Worm (Caenorhabditis elegans) whole organism, L1 larva: Measurements from ENCODE around the gene M163.22.
A peak's percentile ranks its signal among the peaks of the same experiment; 100 is the strongest.

Experiments
- C04F5.9 ChIP-seq: sonication (generic microtip); optimal IDR thresholded peaks from 2 replicates; lab custom pipeline; 2016; ENCODE audit warnings: missing genetic modification characterization, missing compliant biosample characterization
- C34B4.2 ChIP-seq: sonication (generic microtip); optimal IDR thresholded peaks from 2 replicates; lab custom pipeline; 2017; ENCODE audit warnings: mild to moderate bottlenecking, missing genetic modification characterization, missing compliant biosample characterization
- F16B12.6 ChIP-seq: fragments of 150-350 bp; optimal IDR thresholded peaks from 2 replicates; lab custom pipeline; 2014; ENCODE audit warnings: missing biosample characterization, missing genetic modification characterization
- Y116A8C.19 ChIP-seq: sonication (generic microtip); optimal IDR thresholded peaks from 2 replicates; lab custom pipeline; 2016; ENCODE audit warnings: missing compliant biosample characterization, missing genetic modification characterization, borderline replicate concordance
- aha-1 ChIP-seq: fragments of 150-350 bp; optimal IDR thresholded peaks from 2 replicates; lab custom pipeline; 2014; ENCODE audit warnings: missing biosample characterization, missing genetic modification characterization
- aly-2 ChIP-seq: fragments of 150-350 bp; optimal IDR thresholded peaks from 2 replicates; lab custom pipeline; 2014; ENCODE audit warnings: missing biosample characterization, missing genetic modification characterization
- ama-1 ChIP-seq: fragments of 150-350 bp; optimal IDR thresholded peaks from 2 replicates; lab custom pipeline; 2014
- ceh-8 ChIP-seq: fragments of 200-800 bp; sonication (Bioruptor generic); optimal IDR thresholded peaks from 2 replicates; lab custom pipeline; 2018; ENCODE audit warnings: mild to moderate bottlenecking, missing genetic modification characterization, moderate library complexity, missing compliant biosample characterization
- ceh-88 ChIP-seq: fragments of 200-800 bp; sonication (Bioruptor generic); IDR thresholded peaks from 2 replicates; pipeline ENCODE4 v1.3.6; 2022; ENCODE audit warnings: missing genetic modification characterization, missing compliant biosample characterization
- ceh-90 ChIP-seq: sonication (generic microtip); optimal IDR thresholded peaks from 2 replicates; lab custom pipeline; 2016; ENCODE audit warnings: missing genetic modification characterization, missing compliant biosample characterization
- ces-1 ChIP-seq: fragments of 150-350 bp; optimal IDR thresholded peaks from 2 replicates; lab custom pipeline; 2014; ENCODE audit warnings: missing biosample characterization, missing genetic modification reagents, missing genetic modification characterization
- dpl-1 ChIP-seq, 3 experiments: fragments of 150-350 bp in 2 of 3; sonication (generic microtip) in 1 of 3; optimal IDR thresholded peaks; 2 replicates each; lab custom pipeline; 2014 to 2017; ENCODE audit warnings: missing biosample characterization in 3 of 3, missing genetic modification characterization in 3 of 3, missing genetic modification reagents in 3 of 3
- egl-27 ChIP-seq, 2 experiments: fragments of 150-350 bp in 1 of 2; sonication (generic microtip); optimal IDR thresholded peaks; 3 replicates each; lab custom pipeline; 2017 to 2018; ENCODE audit warnings: missing biosample characterization in 2 of 2, missing genetic modification characterization in 2 of 2, missing genetic modification reagents in 2 of 2
- elt-2 ChIP-seq: sonication (generic microtip); optimal IDR thresholded peaks from 2 replicates; lab custom pipeline; 2016; ENCODE audit warnings: missing genetic modification characterization, mild to moderate bottlenecking, inconsistent platforms, missing compliant biosample characterization, missing genetic modification reagents
- elt-3 ChIP-seq, 6 experiments: fragments of 150-350 bp in 1 of 6; sonication (generic microtip); optimal IDR thresholded peaks; 2 replicates each; lab custom pipeline; 2017 to 2018; ENCODE audit warnings: missing biosample characterization in 6 of 6, missing genetic modification characterization in 6 of 6, inconsistent platforms in 1 of 6
- ets-5 ChIP-seq: fragments of 200-800 bp; sonication (Bioruptor generic); IDR thresholded peaks from 2 replicates; pipeline ENCODE4 v1.3.6; 2022; ENCODE audit warnings: missing genetic modification characterization, missing compliant biosample characterization
- fkh-10 ChIP-seq: sonication (generic microtip); optimal IDR thresholded peaks from 2 replicates; lab custom pipeline; 2017; ENCODE audit warnings: missing biosample characterization, missing genetic modification reagents, missing genetic modification characterization
- fkh-4 ChIP-seq: sonication (generic microtip); optimal IDR thresholded peaks from 2 replicates; lab custom pipeline; 2016; ENCODE audit warnings: missing compliant biosample characterization, missing genetic modification characterization, borderline replicate concordance
- fos-1 ChIP-seq: fragments of 150-350 bp; optimal IDR thresholded peaks from 2 replicates; lab custom pipeline; 2014; ENCODE audit warnings: missing biosample characterization, missing genetic modification characterization
- grh-1 ChIP-seq: fragments of 200-800 bp; sonication (Bioruptor generic); IDR thresholded peaks from 2 replicates; pipeline ENCODE4 v1.3.6; 2022; ENCODE audit warnings: missing genetic modification reagents, missing genetic modification characterization, missing compliant biosample characterization
- hlh-17 ChIP-seq: fragments of 200-800 bp; sonication (Bioruptor generic); optimal IDR thresholded peaks from 2 replicates; lab custom pipeline; 2018; ENCODE audit warnings: missing genetic modification characterization, mild to moderate bottlenecking, missing compliant biosample characterization, moderate library complexity, borderline replicate concordance
- hpl-2 ChIP-seq: fragments of 150-350 bp; optimal IDR thresholded peaks from 2 replicates; lab custom pipeline; 2014; ENCODE audit warnings: missing biosample characterization, missing genetic modification reagents, missing genetic modification characterization
- irx-1 ChIP-seq: sonication (generic microtip); optimal IDR thresholded peaks from 2 replicates; lab custom pipeline; 2016; ENCODE audit warnings: missing genetic modification characterization, missing compliant biosample characterization
- isw-1 ChIP-seq: fragments of 200-800 bp; sonication (Bioruptor generic); IDR thresholded peaks from 2 replicates; pipeline ENCODE4 v1.3.6; 2022; ENCODE audit warnings: missing genetic modification characterization, missing compliant biosample characterization
- jun-1 ChIP-seq: fragments of 150-350 bp; optimal IDR thresholded peaks from 2 replicates; lab custom pipeline; 2014; ENCODE audit warnings: missing biosample characterization, missing genetic modification reagents, missing genetic modification characterization
- lin-14 ChIP-seq: fragments of 200-800 bp; sonication (Bioruptor generic); optimal IDR thresholded peaks from 2 replicates; lab custom pipeline; 2018; ENCODE audit warnings: mild to moderate bottlenecking, missing genetic modification characterization, moderate library complexity, missing compliant biosample characterization
- lin-15B ChIP-seq: fragments of 150-350 bp; sonication (generic microtip); optimal IDR thresholded peaks from 3 replicates; lab custom pipeline; 2014; ENCODE audit warnings: missing biosample characterization, missing genetic modification characterization
- lin-35 ChIP-seq, 2 experiments: fragments of 150-350 bp; optimal IDR thresholded peaks; 2 replicates each; lab custom pipeline; 2014; ENCODE audit warnings: missing biosample characterization in 2 of 2, missing genetic modification characterization in 2 of 2, missing genetic modification reagents in 2 of 2
- lin-39 ChIP-seq: fragments of 150-350 bp; optimal IDR thresholded peaks from 2 replicates; lab custom pipeline; 2014; ENCODE audit warnings: missing biosample characterization, missing genetic modification reagents, missing genetic modification characterization
- lir-3 ChIP-seq: sonication (generic microtip); optimal IDR thresholded peaks from 2 replicates; lab custom pipeline; 2016; ENCODE audit warnings: mild to moderate bottlenecking, missing genetic modification characterization, moderate library complexity, missing compliant biosample characterization; ENCODE audit not compliant: poor library complexity
- mdl-1 ChIP-seq, 2 experiments: fragments of 150-350 bp; optimal IDR thresholded peaks; 2 replicates each; lab custom pipeline; 2014 to 2017; ENCODE audit warnings: missing biosample characterization in 2 of 2, missing genetic modification characterization in 2 of 2, inconsistent platforms in 1 of 2
- mep-1 ChIP-seq: fragments of 150-350 bp; optimal IDR thresholded peaks from 2 replicates; lab custom pipeline; 2014; ENCODE audit warnings: missing biosample characterization, missing genetic modification characterization
- nhr-11 ChIP-seq: fragments of 150-350 bp; optimal IDR thresholded peaks from 2 replicates; lab custom pipeline; 2014; ENCODE audit warnings: missing biosample characterization, missing genetic modification characterization
- nhr-12 ChIP-seq: sonication (generic microtip); optimal IDR thresholded peaks from 2 replicates; lab custom pipeline; 2017; ENCODE audit warnings: missing biosample characterization, missing genetic modification characterization
- nhr-20 ChIP-seq: sonication (generic microtip); optimal IDR thresholded peaks from 2 replicates; lab custom pipeline; 2016; ENCODE audit warnings: mild to moderate bottlenecking, missing genetic modification characterization, missing compliant biosample characterization
- nhr-237 ChIP-seq: fragments of 150-350 bp; optimal IDR thresholded peaks from 2 replicates; lab custom pipeline; 2014; ENCODE audit warnings: missing biosample characterization, missing genetic modification characterization
- nhr-28 ChIP-seq: fragments of 150-350 bp; optimal IDR thresholded peaks from 2 replicates; lab custom pipeline; 2014; ENCODE audit warnings: missing biosample characterization, missing genetic modification characterization
- nhr-47 ChIP-seq: sonication (generic microtip); optimal IDR thresholded peaks from 2 replicates; lab custom pipeline; 2016; ENCODE audit warnings: mild to moderate bottlenecking, missing genetic modification characterization, moderate library complexity, missing compliant biosample characterization
- nhr-71 ChIP-seq: sonication (generic microtip); optimal IDR thresholded peaks from 2 replicates; lab custom pipeline; 2016; ENCODE audit warnings: mild to moderate bottlenecking, missing genetic modification characterization, moderate library complexity, missing compliant biosample characterization
- nhr-76 ChIP-seq: sonication (generic microtip); optimal IDR thresholded peaks from 2 replicates; lab custom pipeline; 2017; ENCODE audit warnings: missing biosample characterization, missing genetic modification characterization
- nhr-77 ChIP-seq: fragments of 150-350 bp; optimal IDR thresholded peaks from 2 replicates; lab custom pipeline; 2014; ENCODE audit warnings: missing biosample characterization, missing genetic modification characterization
- nhr-85 ChIP-seq: sonication (generic microtip); peaks from one replicate; lab custom pipeline; 2016; ENCODE audit warnings: missing genetic modification characterization, inconsistent platforms, missing compliant biosample characterization
- nhr-90 ChIP-seq: sonication (generic microtip); optimal IDR thresholded peaks from 2 replicates; lab custom pipeline; 2016; ENCODE audit warnings: mild to moderate bottlenecking, missing genetic modification characterization, missing compliant biosample characterization; ENCODE audit not compliant: poor library complexity
- pax-3 ChIP-seq: fragments of 200-800 bp; sonication (Bioruptor generic); optimal IDR thresholded peaks from 2 replicates; lab custom pipeline; 2018; ENCODE audit warnings: mild to moderate bottlenecking, missing genetic modification characterization, moderate library complexity, missing compliant biosample characterization
- rnt-1 ChIP-seq: sonication (generic microtip); optimal IDR thresholded peaks from 2 replicates; lab custom pipeline; 2016; ENCODE audit warnings: mild to moderate bottlenecking, missing genetic modification characterization, moderate library complexity, missing compliant biosample characterization
- sox-4 ChIP-seq: sonication (generic microtip); optimal IDR thresholded peaks from 2 replicates; lab custom pipeline; 2016; ENCODE audit warnings: missing genetic modification characterization, missing compliant biosample characterization
- sptf-1 ChIP-seq: fragments of 150-350 bp; optimal IDR thresholded peaks from 2 replicates; lab custom pipeline; 2014; ENCODE audit warnings: missing biosample characterization, missing genetic modification characterization
- sup-37 ChIP-seq: fragments of 200-800 bp; sonication (Bioruptor generic); optimal IDR thresholded peaks from 2 replicates; lab custom pipeline; 2018; ENCODE audit warnings: mild to moderate bottlenecking, missing genetic modification characterization, missing compliant biosample characterization
- tbx-2 ChIP-seq: sonication (generic microtip); optimal IDR thresholded peaks from 2 replicates; lab custom pipeline; 2016; ENCODE audit warnings: missing genetic modification characterization, missing compliant biosample characterization
- tlp-1 ChIP-seq: fragments of 150-350 bp; optimal IDR thresholded peaks from 2 replicates; lab custom pipeline; 2014; ENCODE audit warnings: missing biosample characterization, missing genetic modification characterization
- unc-30 ChIP-seq: sonication (generic microtip); optimal IDR thresholded peaks from 2 replicates; lab custom pipeline; 2017; ENCODE audit warnings: missing biosample characterization, missing genetic modification characterization
- unc-62 ChIP-seq: fragments of 150-350 bp; optimal IDR thresholded peaks from 2 replicates; lab custom pipeline; 2014; ENCODE audit warnings: missing biosample characterization, missing genetic modification reagents, missing genetic modification characterization
- zag-1 ChIP-seq: fragments of 150-350 bp; optimal IDR thresholded peaks from 2 replicates; lab custom pipeline; 2014; ENCODE audit warnings: missing biosample characterization, missing genetic modification characterization
- ztf-11 ChIP-seq, 2 experiments: sonication (generic microtip); optimal IDR thresholded peaks; 2 replicates each; lab custom pipeline; 2016 to 2017; ENCODE audit warnings: missing genetic modification characterization in 2 of 2, missing biosample characterization in 1 of 2, missing compliant biosample characterization in 1 of 2

M163.22 gene

DNA sequence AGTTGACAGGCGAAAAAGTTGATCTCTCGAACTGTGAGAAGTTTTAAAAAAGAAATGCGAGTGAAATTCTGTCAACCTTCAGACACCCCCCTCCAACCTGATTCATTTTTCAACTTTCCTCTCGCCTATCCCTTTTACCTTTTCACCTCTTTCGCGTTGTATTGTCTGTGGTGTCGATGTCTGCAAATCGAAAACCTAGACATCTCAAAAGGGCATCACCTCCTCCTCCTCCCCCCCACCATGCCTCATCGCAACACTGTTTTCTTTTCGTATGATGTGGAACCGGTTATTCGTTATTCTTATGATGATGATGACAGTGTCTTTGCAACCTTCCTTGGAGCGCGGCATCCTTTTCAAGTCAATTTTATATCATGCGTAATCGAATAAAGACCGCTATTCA lies 42.3 kb downstream of the M163.22 start (continued):
- TF ChIP-seq ceh-8 (GFP tag; lab: Kevin White, UChicago) (no peak), nhr-90 (tag; lab: Kevin White, UChicago) (peak; percentile 67), ceh-88 (GFP tag; lab: Robert Waterston, UW) (no peak), sox-4 (tag; lab: Kevin White, UChicago) (no peak), lin-14 (GFP tag; lab: Kevin White, UChicago) (peak; percentile 86), nhr-20 (tag; lab: Kevin White, UChicago) (peak; percentile 82), nhr-76 (tag; lab: Kevin White, UChicago) (no peak), ceh-90 (no peak), dpl-1 (GFP tag; optimal IDR thresholded peaks at IDR 0.05; lab: Kevin White, UChicago) (no peak), C04F5.9 (tag; lab: Kevin White, UChicago) (no peak), irx-1 (tag; lab: Kevin White, UChicago) (no peak), pax-3 (tag; lab: Kevin White, UChicago) (no peak), egl-27 (tag; optimal IDR thresholded peaks at IDR 0.05; lab: Kevin White, UChicago) (no peak), lin-35 (GFP tag; optimal IDR thresholded peaks at IDR 0.05; lab: Kevin White, UChicago) (peak; percentile 12 to 41), C34B4.2 (tag; lab: Kevin White, UChicago) (no peak), mdl-1 (tag; optimal IDR thresholded peaks at IDR 0.05; lab: Kevin White, UChicago) (peak in 1 of 2 experiments; percentile 55), nhr-11 (tag; lab: Kevin White, UChicago) (no peak), zag-1 (no peak), nhr-71 (tag; lab: Kevin White, UChicago) (peak; percentile 74), elt-3 (tag; optimal IDR thresholded peaks at IDR 0.05; lab: Kevin White, UChicago) (peak in 5 of 6 experiments; percentile 1 to 83 (median 44)), ztf-11 (tag; optimal IDR thresholded peaks at IDR 0.05; lab: Kevin White, UChicago) (no peak), ama-1 (lab: Kevin White, UChicago) (no peak), fkh-4 (no peak), aly-2 (tag; lab: Kevin White, UChicago) (no peak), sup-37 (GFP tag; lab: Kevin White, UChicago) (no peak), nhr-77 (no peak), lin-39 (no peak), sptf-1 (tag; lab: Kevin White, UChicago) (no peak), nhr-85 (peak; percentile 98), nhr-237 (no peak), isw-1 (GFP tag; lab: Robert Waterston, UW) (no peak), grh-1 (peak; percentile 94), fkh-10 (GFP tag; lab: Kevin White, UChicago) (no peak), lin-15B (tag; lab: Kevin White, UChicago) (no peak), F16B12.6 (no peak), hlh-17 (GFP tag; lab: Kevin White, UChicago) (no peak), jun-1 (tag; lab: Kevin White, UChicago) (no peak), lir-3 (tag; lab: Kevin White, UChicago) (no peak), nhr-47 (tag; lab: Kevin White, UChicago) (peak; percentile 48), fos-1 (tag; lab: Kevin White, UChicago) (no peak), rnt-1 (tag; lab: Kevin White, UChicago) (peak; percentile 1), nhr-12 (tag; lab: Kevin White, UChicago) (no peak), unc-62 (GFP tag; lab: Kevin White, UChicago) (no peak), tlp-1 (tag; lab: Kevin White, UChicago) (no peak), tbx-2 (tag; lab: Kevin White, UChicago) (peak; percentile 2), Y116A8C.19 (tag; lab: Kevin White, UChicago) (no peak), nhr-28 (no peak), aha-1 (no peak), unc-30 (tag; lab: Kevin White, UChicago) (no peak), ces-1 (GFP tag; lab: Kevin White, UChicago) (no peak), elt-2 (tag; lab: Kevin White, UChicago) (no peak), mep-1 (tag; lab: Kevin White, UChicago) (peak; percentile 59), ets-5 (no peak), hpl-2 (GFP tag; lab: Kevin White, UChicago) (no peak)
